Worm (Caenorhabditis elegans): ENCODE results near the gene K09E9.1.

K09E9.1 gene

ce11 chrX:15608593-15608992, 11.7 kb upstream of the K09E9.1 start:
- TF ChIP-seq skn-1 (tag; optimal IDR thresholded peaks at IDR 0.05) (no peak), ama-1 (optimal IDR thresholded peaks at IDR 0.05) (no peak), sem-4 (tag; optimal IDR thresholded peaks at IDR 0.05) (no peak), elt-1 (tag; optimal IDR thresholded peaks at IDR 0.05) (no peak), nhr-21 (tag; optimal IDR thresholded peaks at IDR 0.05) (peak; percentile 6), ceh-16 (tag; optimal IDR thresholded peaks at IDR 0.05) (no peak), ztf-4 (tag; optimal IDR thresholded peaks at IDR 0.05) (peak; percentile 37), aly-2 (tag; optimal IDR thresholded peaks at IDR 0.05) (no peak), peb-1 (tag; optimal IDR thresholded peaks at IDR 0.05) (no peak), lsy-2 (tag; optimal IDR thresholded peaks at IDR 0.05) (peak in 1 of 2 experiments; percentile 30), unc-55 (GFP tag; optimal IDR thresholded peaks at IDR 0.05) (peak; percentile 23), nhr-129 (tag; optimal IDR thresholded peaks at IDR 0.05) (peak; percentile 48), mbf-1 (tag; optimal IDR thresholded peaks at IDR 0.05) (no peak), zag-1 (tag; optimal IDR thresholded peaks at IDR 0.05) (no peak), Y55F3AM.14 (GFP tag; optimal IDR thresholded peaks at IDR 0.05) (no peak), lin-11 (tag; optimal IDR thresholded peaks at IDR 0.05) (no peak), sma-3 (GFP tag; optimal IDR thresholded peaks at IDR 0.05) (no peak), C34F6.9 (tag; optimal IDR thresholded peaks at IDR 0.05) (peak; percentile 32), sma-9 (GFP tag; optimal IDR thresholded peaks at IDR 0.05) (peak; percentile 27), sma-9 (tag; optimal IDR thresholded peaks at IDR 0.05) (no peak)

ce11 chrX:15609698-15610097, 10.6 kb upstream of the K09E9.1 start:
- no peak for TF ChIP-seq aly-2 (tag; optimal IDR thresholded peaks at IDR 0.05)
- no peak for TF ChIP-seq sem-4 (tag; optimal IDR thresholded peaks at IDR 0.05)
- TF ChIP-seq nhr-6 (tag; optimal IDR thresholded peaks at IDR 0.05) = no peak
- TF ChIP-seq sma-9 (GFP tag; optimal IDR thresholded peaks at IDR 0.05) = peak; percentile 12
- no peak for TF ChIP-seq sma-9 (tag; optimal IDR thresholded peaks at IDR 0.05)

- TF ChIP-seq mab-5 (tag; optimal IDR thresholded peaks at IDR 0.05) = no peak
- TF ChIP-seq C34F6.9 (tag; optimal IDR thresholded peaks at IDR 0.05) = peak; percentile 57
- TF ChIP-seq unc-62 (GFP tag; optimal IDR thresholded peaks at IDR 0.05) = no peak
- TF ChIP-seq ceh-16 (tag; optimal IDR thresholded peaks at IDR 0.05) = no peak
- TF ChIP-seq nhr-23 (tag; optimal IDR thresholded peaks at IDR 0.05) = no peak
- no peak for TF ChIP-seq Y55F3AM.14 (GFP tag; optimal IDR thresholded peaks at IDR 0.05)
- peak; percentile 53 for TF ChIP-seq F13H6.1 (tag; optimal IDR thresholded peaks at IDR 0.05)
- no peak for TF ChIP-seq ZK546.5 (tag; optimal IDR thresholded peaks at IDR 0.05)
- peak; percentile 84 for TF ChIP-seq skn-1 (tag; optimal IDR thresholded peaks at IDR 0.05)
- peak; percentile 63 for TF ChIP-seq sma-3 (GFP tag; optimal IDR thresholded peaks at IDR 0.05)
- TF ChIP-seq crh-2 (tag; optimal IDR thresholded peaks at IDR 0.05) = peak; percentile 93
- no peak for TF ChIP-seq dmd-4 (tag; optimal IDR thresholded peaks at IDR 0.05)
- TF ChIP-seq nhr-6 (tag; optimal IDR thresholded peaks at IDR 0.05) = no peak
- TF ChIP-seq nhr-237 (tag; optimal IDR thresholded peaks at IDR 0.05) = no peak
- TF ChIP-seq R02D3.7 (tag; optimal IDR thresholded peaks at IDR 0.05) = no peak
- peak; percentile 57 for TF ChIP-seq ztf-4 (tag; optimal IDR thresholded peaks at IDR 0.05)
- no peak for TF ChIP-seq ztf-1 (GFP tag; conservative IDR thresholded peaks at IDR 0.05)
- TF ChIP-seq fos-1 (tag; optimal IDR thresholded peaks at IDR 0.05) = peak; percentile 90
- no peak for TF ChIP-seq elt-1 (tag; optimal IDR thresholded peaks at IDR 0.05)
- TF ChIP-seq nhr-10 (tag; optimal IDR thresholded peaks at IDR 0.05) = no peak
- peak in 1 of 2 experiments; percentile 78 for TF ChIP-seq mdl-1 (tag; optimal IDR thresholded peaks at IDR 0.05)
- peak; percentile 70 for TF ChIP-seq gmeb-1 (tag; optimal IDR thresholded peaks at IDR 0.05)
- no peak for TF ChIP-seq nhr-12 (tag; optimal IDR thresholded peaks at IDR 0.05)
- no peak for TF ChIP-seq lin-39 (tag; optimal IDR thresholded peaks at IDR 0.05)
- TF ChIP-seq nhr-77 (tag; optimal IDR thresholded peaks at IDR 0.05) = no peak
- TF ChIP-seq sma-9 (GFP tag; optimal IDR thresholded peaks at IDR 0.05) = peak; percentile 72
- TF ChIP-seq sma-9 (tag; optimal IDR thresholded peaks at IDR 0.05) = no peak
- no peak for TF ChIP-seq mbf-1 (tag; optimal IDR thresholded peaks at IDR 0.05)
- peak; percentile 85 for TF ChIP-seq nhr-129 (tag; optimal IDR thresholded peaks at IDR 0.05)
- TF ChIP-seq lsy-2 (tag; optimal IDR thresholded peaks at IDR 0.05) = peak; percentile 35 to 64
- TF ChIP-seq ama-1 (optimal IDR thresholded peaks at IDR 0.05) = peak; percentile 71
- peak; percentile 50 for TF ChIP-seq lin-13 (GFP tag; optimal IDR thresholded peaks at IDR 0.05)
- TF ChIP-seq nhr-21 (tag; optimal IDR thresholded peaks at IDR 0.05) = peak; percentile 60
- TF ChIP-seq peb-1 (tag; optimal IDR thresholded peaks at IDR 0.05) = no peak
- TF ChIP-seq ceh-82 (tag; optimal IDR thresholded peaks at IDR 0.05) = no peak
- no peak for TF ChIP-seq elt-3 (tag; optimal IDR thresholded peaks at IDR 0.05)
- no peak for TF ChIP-seq alr-1 (tag; optimal IDR thresholded peaks at IDR 0.05)
- no peak for TF ChIP-seq snpc-4 (tag; optimal IDR thresholded peaks at IDR 0.05)
- no peak for TF ChIP-seq zag-1 (tag; optimal IDR thresholded peaks at IDR 0.05)
- TF ChIP-seq blmp-1 (tag; optimal IDR thresholded peaks at IDR 0.05; ENCODE audit: insufficient read depth) = peak; percentile 37
- TF ChIP-seq lin-11 (tag; optimal IDR thresholded peaks at IDR 0.05) = no peak
- peak; percentile 18 for TF ChIP-seq unc-55 (GFP tag; optimal IDR thresholded peaks at IDR 0.05)
- peak; percentile 54 for TF ChIP-seq aly-2 (tag; optimal IDR thresholded peaks at IDR 0.05)
- no peak for TF ChIP-seq sem-4 (tag; optimal IDR thresholded peaks at IDR 0.05)
- TF ChIP-seq unc-39 (tag; optimal IDR thresholded peaks at IDR 0.05) = no peak
- no peak for TF ChIP-seq nhr-11 (tag; optimal IDR thresholded peaks at IDR 0.05)
- no peak for TF ChIP-seq egl-27 (tag; optimal IDR thresholded peaks at IDR 0.05)
Measured at ce11 chrX:15610527-15611091, 9.7 kb upstream of the K09E9.1 start.

All from whole organism, L2 larva.